Worm (Caenorhabditis elegans) whole organism, L1 larva: ENCODE data around the gene K07F5.12.

ENCODE experiments used
- C16A3.4 ChIP-seq: fragments of 150-350 bp; optimal IDR thresholded peaks from 2 replicates; lab custom pipeline; 2014; ENCODE audit warnings: missing biosample characterization, missing genetic modification characterization
- alr-1 ChIP-seq: fragments of 200-800 bp; sonication (Bioruptor generic); optimal IDR thresholded peaks from 2 replicates; lab custom pipeline; 2018; ENCODE audit warnings: borderline replicate concordance, mild to moderate bottlenecking, missing genetic modification characterization, missing compliant biosample characterization
- aly-2 ChIP-seq: fragments of 150-350 bp; optimal IDR thresholded peaks from 2 replicates; lab custom pipeline; 2014; ENCODE audit warnings: missing biosample characterization, missing genetic modification characterization
- blmp-1 ChIP-seq: fragments of 150-350 bp; optimal IDR thresholded peaks from 2 replicates; lab custom pipeline; 2014; ENCODE audit warnings: missing biosample characterization, missing genetic modification characterization
- ceh-8 ChIP-seq: fragments of 200-800 bp; sonication (Bioruptor generic); optimal IDR thresholded peaks from 2 replicates; lab custom pipeline; 2018; ENCODE audit warnings: mild to moderate bottlenecking, missing genetic modification characterization, moderate library complexity, missing compliant biosample characterization
- ceh-82 ChIP-seq, 3 experiments: fragments of 150-350 bp in 1 of 3; sonication (generic microtip) in 2 of 3; optimal IDR thresholded peaks; 2 replicates each; lab custom pipeline; 2014 to 2017; ENCODE audit warnings: missing biosample characterization in 3 of 3, missing genetic modification characterization in 3 of 3
- ceh-88 ChIP-seq: fragments of 200-800 bp; sonication (Bioruptor generic); IDR thresholded peaks from 2 replicates; pipeline ENCODE4 v1.3.6; 2022; ENCODE audit warnings: missing genetic modification characterization, missing compliant biosample characterization
- efl-1 ChIP-seq, 4 experiments: fragments of 150-350 bp; optimal IDR thresholded peaks in 3 of 4; peaks in 1 of 4; 1 replicate in 1 of 4; 2 replicates in 3 of 4; lab custom pipeline; 2014; ENCODE audit warnings: missing biosample characterization in 2 of 4, missing genetic modification characterization in 2 of 4, missing genetic modification reagents in 2 of 4
- egl-13 ChIP-seq: sonication (generic microtip); optimal IDR thresholded peaks from 2 replicates; lab custom pipeline; 2016; ENCODE audit warnings: missing genotype, missing genetic modification reagents, missing genetic modification characterization, missing compliant biosample characterization
- egl-27 ChIP-seq, 2 experiments: fragments of 150-350 bp in 1 of 2; sonication (generic microtip); optimal IDR thresholded peaks; 3 replicates each; lab custom pipeline; 2017 to 2018; ENCODE audit warnings: missing biosample characterization in 2 of 2, missing genetic modification characterization in 2 of 2, missing genetic modification reagents in 2 of 2
- elt-2 ChIP-seq: sonication (generic microtip); optimal IDR thresholded peaks from 2 replicates; lab custom pipeline; 2016; ENCODE audit warnings: missing genetic modification characterization, mild to moderate bottlenecking, inconsistent platforms, missing compliant biosample characterization, missing genetic modification reagents
- elt-3 ChIP-seq, 6 experiments: fragments of 150-350 bp in 1 of 6; sonication (generic microtip); optimal IDR thresholded peaks; 2 replicates each; lab custom pipeline; 2017 to 2018; ENCODE audit warnings: missing biosample characterization in 6 of 6, missing genetic modification characterization in 6 of 6, inconsistent platforms in 1 of 6
- fkh-4 ChIP-seq: sonication (generic microtip); optimal IDR thresholded peaks from 2 replicates; lab custom pipeline; 2016; ENCODE audit warnings: missing compliant biosample characterization, missing genetic modification characterization, borderline replicate concordance
- fkh-8 ChIP-seq: sonication (generic microtip); optimal IDR thresholded peaks from 2 replicates; lab custom pipeline; 2016; ENCODE audit warnings: mild to moderate bottlenecking, missing genetic modification characterization, missing compliant biosample characterization
- fos-1 ChIP-seq: fragments of 150-350 bp; optimal IDR thresholded peaks from 2 replicates; lab custom pipeline; 2014; ENCODE audit warnings: missing biosample characterization, missing genetic modification characterization
- hpl-2 ChIP-seq: fragments of 150-350 bp; optimal IDR thresholded peaks from 2 replicates; lab custom pipeline; 2014; ENCODE audit warnings: missing biosample characterization, missing genetic modification reagents, missing genetic modification characterization
- lin-13 ChIP-seq: fragments of 150-350 bp; optimal IDR thresholded peaks from 2 replicates; lab custom pipeline; 2014; ENCODE audit warnings: missing biosample characterization, missing genetic modification reagents, missing genetic modification characterization
- lin-14 ChIP-seq: fragments of 200-800 bp; sonication (Bioruptor generic); optimal IDR thresholded peaks from 2 replicates; lab custom pipeline; 2018; ENCODE audit warnings: mild to moderate bottlenecking, missing genetic modification characterization, moderate library complexity, missing compliant biosample characterization
- lin-15B ChIP-seq: fragments of 150-350 bp; sonication (generic microtip); optimal IDR thresholded peaks from 3 replicates; lab custom pipeline; 2014; ENCODE audit warnings: missing biosample characterization, missing genetic modification characterization
- lin-35 ChIP-seq, 2 experiments: fragments of 150-350 bp; optimal IDR thresholded peaks; 2 replicates each; lab custom pipeline; 2014; ENCODE audit warnings: missing biosample characterization in 2 of 2, missing genetic modification characterization in 2 of 2, missing genetic modification reagents in 2 of 2
- lsy-2 ChIP-seq, 2 experiments: fragments of 150-350 bp; optimal IDR thresholded peaks; 2 replicates each; lab custom pipeline; 2014; ENCODE audit warnings: missing biosample characterization in 2 of 2, missing genetic modification characterization in 2 of 2
- mdl-1 ChIP-seq, 2 experiments: fragments of 150-350 bp; optimal IDR thresholded peaks; 2 replicates each; lab custom pipeline; 2014 to 2017; ENCODE audit warnings: missing biosample characterization in 2 of 2, missing genetic modification characterization in 2 of 2, inconsistent platforms in 1 of 2
- mef-2 ChIP-seq: fragments of 150-350 bp; optimal IDR thresholded peaks from 2 replicates; lab custom pipeline; 2014; ENCODE audit warnings: missing biosample characterization, missing genetic modification characterization
- mep-1 ChIP-seq: fragments of 150-350 bp; optimal IDR thresholded peaks from 2 replicates; lab custom pipeline; 2014; ENCODE audit warnings: missing biosample characterization, missing genetic modification characterization
- nhr-19 ChIP-seq: fragments of 200-800 bp; sonication (Bioruptor generic); conservative IDR thresholded peaks from 2 replicates; pipeline ENCODE4 v1.3.6; 2022; ENCODE audit warnings: missing genetic modification characterization, missing compliant biosample characterization
- nhr-20 ChIP-seq: sonication (generic microtip); optimal IDR thresholded peaks from 2 replicates; lab custom pipeline; 2016; ENCODE audit warnings: mild to moderate bottlenecking, missing genetic modification characterization, missing compliant biosample characterization
- nhr-28 ChIP-seq: fragments of 150-350 bp; optimal IDR thresholded peaks from 2 replicates; lab custom pipeline; 2014; ENCODE audit warnings: missing biosample characterization, missing genetic modification characterization
- nhr-47 ChIP-seq: sonication (generic microtip); optimal IDR thresholded peaks from 2 replicates; lab custom pipeline; 2016; ENCODE audit warnings: mild to moderate bottlenecking, missing genetic modification characterization, moderate library complexity, missing compliant biosample characterization
- nhr-71 ChIP-seq: sonication (generic microtip); optimal IDR thresholded peaks from 2 replicates; lab custom pipeline; 2016; ENCODE audit warnings: mild to moderate bottlenecking, missing genetic modification characterization, moderate library complexity, missing compliant biosample characterization
- nhr-77 ChIP-seq: fragments of 150-350 bp; optimal IDR thresholded peaks from 2 replicates; lab custom pipeline; 2014; ENCODE audit warnings: missing biosample characterization, missing genetic modification characterization
- nhr-85 ChIP-seq: sonication (generic microtip); peaks from one replicate; lab custom pipeline; 2016; ENCODE audit warnings: missing genetic modification characterization, inconsistent platforms, missing compliant biosample characterization
- nhr-90 ChIP-seq: sonication (generic microtip); optimal IDR thresholded peaks from 2 replicates; lab custom pipeline; 2016; ENCODE audit warnings: mild to moderate bottlenecking, missing genetic modification characterization, missing compliant biosample characterization; ENCODE audit not compliant: poor library complexity
- pax-3 ChIP-seq: fragments of 200-800 bp; sonication (Bioruptor generic); optimal IDR thresholded peaks from 2 replicates; lab custom pipeline; 2018; ENCODE audit warnings: mild to moderate bottlenecking, missing genetic modification characterization, moderate library complexity, missing compliant biosample characterization
- rnt-1 ChIP-seq: sonication (generic microtip); optimal IDR thresholded peaks from 2 replicates; lab custom pipeline; 2016; ENCODE audit warnings: mild to moderate bottlenecking, missing genetic modification characterization, moderate library complexity, missing compliant biosample characterization
- snu-23 ChIP-seq: sonication (generic microtip); optimal IDR thresholded peaks from 2 replicates; lab custom pipeline; 2016; ENCODE audit warnings: missing genetic modification characterization, missing compliant biosample characterization
- sptf-1 ChIP-seq: fragments of 150-350 bp; optimal IDR thresholded peaks from 2 replicates; lab custom pipeline; 2014; ENCODE audit warnings: missing biosample characterization, missing genetic modification characterization
- tbx-2 ChIP-seq: sonication (generic microtip); optimal IDR thresholded peaks from 2 replicates; lab custom pipeline; 2016; ENCODE audit warnings: missing genetic modification characterization, missing compliant biosample characterization
- unc-130 ChIP-seq: fragments of 150-350 bp; optimal IDR thresholded peaks from 2 replicates; lab custom pipeline; 2017; ENCODE audit warnings: missing biosample characterization, missing genetic modification characterization, inconsistent platforms
- unc-30 ChIP-seq: sonication (generic microtip); optimal IDR thresholded peaks from 2 replicates; lab custom pipeline; 2017; ENCODE audit warnings: missing biosample characterization, missing genetic modification characterization
- unc-98 ChIP-seq: fragments of 200-800 bp; sonication (Bioruptor generic); IDR thresholded peaks from 2 replicates; pipeline ENCODE4 v1.3.6; 2022; ENCODE audit warnings: missing genetic modification characterization, missing compliant biosample characterization
- vab-15 ChIP-seq: sonication (generic microtip); optimal IDR thresholded peaks from 2 replicates; lab custom pipeline; 2017; ENCODE audit warnings: missing genotype, mild to moderate bottlenecking, missing genetic modification characterization, missing compliant biosample characterization
- ztf-11 ChIP-seq, 2 experiments: sonication (generic microtip); optimal IDR thresholded peaks; 2 replicates each; lab custom pipeline; 2016 to 2017; ENCODE audit warnings: missing genetic modification characterization in 2 of 2, missing biosample characterization in 1 of 2, missing compliant biosample characterization in 1 of 2

Gene K07F5.12

ce11 chrIV:9873837-9874236, 18.0 kb downstream of the K07F5.12 start (continued):
- TF ChIP-seq lin-14 (GFP tag; lab: Kevin White, UChicago) (peak; percentile 86), elt-3 (tag; optimal IDR thresholded peaks at IDR 0.05; lab: Kevin White, UChicago) (peak in 1 of 6 experiments; percentile 6), mef-2 (tag; lab: Kevin White, UChicago) (no peak), nhr-28 (tag; lab: Kevin White, UChicago) (no peak), fkh-4 (tag; lab: Kevin White, UChicago) (no peak), nhr-85 (peak; percentile 86), ceh-8 (GFP tag; lab: Kevin White, UChicago) (no peak), lin-15B (tag; lab: Kevin White, UChicago) (no peak), unc-30 (tag; lab: Kevin White, UChicago) (no peak), egl-13 (tag; lab: Kevin White, UChicago) (no peak), fkh-8 (tag; lab: Kevin White, UChicago) (peak; percentile 51), nhr-90 (tag; lab: Kevin White, UChicago) (no peak), nhr-77 (tag; lab: Kevin White, UChicago) (no peak), lsy-2 (tag; optimal IDR thresholded peaks at IDR 0.05; lab: Kevin White, UChicago) (peak; percentile 52 to 66), unc-130 (tag; lab: Kevin White, UChicago) (no peak), pax-3 (tag; lab: Kevin White, UChicago) (no peak)

- TF ChIP-seq C16A3.4: peak; percentile 45
- peak; percentile 32 for TF ChIP-seq nhr-19 (GFP tag; lab: Robert Waterston, UW)
- TF ChIP-seq aly-2: no peak
- TF ChIP-seq lin-14 (GFP tag; lab: Kevin White, UChicago): peak; percentile 79
- TF ChIP-seq sptf-1 (tag; lab: Kevin White, UChicago): no peak
- no peak for TF ChIP-seq ztf-11 (tag; optimal IDR thresholded peaks at IDR 0.05; lab: Kevin White, UChicago)
- peak in 4 of 6 experiments; percentile 26 to 81 (median 74) for TF ChIP-seq elt-3 (tag; optimal IDR thresholded peaks at IDR 0.05; lab: Kevin White, UChicago)
- peak; percentile 61 for TF ChIP-seq snu-23 (GFP tag; lab: Kevin White, UChicago)
- no peak for TF ChIP-seq unc-98 (GFP tag; lab: Robert Waterston, UW)
- TF ChIP-seq ceh-82 (tag; optimal IDR thresholded peaks at IDR 0.05; lab: Kevin White, UChicago): no peak
- TF ChIP-seq nhr-20: peak; percentile 94
- TF ChIP-seq nhr-77 (tag; lab: Kevin White, UChicago): no peak
- peak in 1 of 2 experiments; percentile 10 for TF ChIP-seq lsy-2 (tag; optimal IDR thresholded peaks at IDR 0.05; lab: Kevin White, UChicago)
- no peak for TF ChIP-seq egl-27 (tag; optimal IDR thresholded peaks at IDR 0.05; lab: Kevin White, UChicago)
- peak; percentile 71 for TF ChIP-seq nhr-71 (tag; lab: Kevin White, UChicago)
- TF ChIP-seq blmp-1 (tag; lab: Kevin White, UChicago): peak; percentile 89
- TF ChIP-seq pax-3 (tag; lab: Kevin White, UChicago): no peak
- TF ChIP-seq mep-1: peak; percentile 51
- TF ChIP-seq ceh-88 (GFP tag; lab: Robert Waterston, UW): no peak
- peak; percentile 74 for TF ChIP-seq elt-2 (tag; lab: Kevin White, UChicago)
- peak; percentile 31 for TF ChIP-seq tbx-2 (tag; lab: Kevin White, UChicago)
- no peak for TF ChIP-seq hpl-2 (GFP tag; lab: Kevin White, UChicago)
- TF ChIP-seq efl-1 (optimal IDR thresholded peaks at IDR 0.05; lab: Kevin White, UChicago): no peak
- TF ChIP-seq efl-1 (GFP tag; optimal IDR thresholded peaks at IDR 0.05 in 1 of 2; lab: Kevin White, UChicago): peak in 1 of 2 experiments; percentile 33
- TF ChIP-seq alr-1 (tag; lab: Kevin White, UChicago): no peak
- peak in 1 of 2 experiments; percentile 65 for TF ChIP-seq mdl-1 (tag; optimal IDR thresholded peaks at IDR 0.05; lab: Kevin White, UChicago)
- TF ChIP-seq nhr-85: peak; percentile 91
- TF ChIP-seq lin-13 (GFP tag; lab: Kevin White, UChicago): no peak
- no peak for TF ChIP-seq fos-1 (tag; lab: Kevin White, UChicago)
- peak in 1 of 2 experiments; percentile 71 for TF ChIP-seq lin-35 (GFP tag; optimal IDR thresholded peaks at IDR 0.05; lab: Kevin White, UChicago)
- no peak for TF ChIP-seq rnt-1 (tag; lab: Kevin White, UChicago)
- no peak for TF ChIP-seq vab-15 (tag; lab: Kevin White, UChicago)
- TF ChIP-seq nhr-90 (tag; lab: Kevin White, UChicago): peak; percentile 64
- peak; percentile 3 for TF ChIP-seq nhr-47 (tag; lab: Kevin White, UChicago)
Measured at ce11 chrIV:9875646-9876045, 19.8 kb downstream of the K07F5.12 start.
